Fruit fly (Drosophila melanogaster): ENCODE data around the gene CG6769.
A peak's percentile ranks its signal among the peaks of the same experiment; 100 is the strongest.

Gene CG6769

dm6 chrX:17845820-17846379, 14.9 kb upstream of the CG6769 start:
- TF ChIP-seq tai (GFP tag; optimal IDR thresholded peaks at IDR 0.05) (no peak), usp (GFP tag; optimal IDR thresholded peaks at IDR 0.05) (no peak), woc (GFP tag; optimal IDR thresholded peaks at IDR 0.05) (no peak), Rel (GFP tag; optimal IDR thresholded peaks at IDR 0.05) (no peak), Rel (tag; optimal IDR thresholded peaks at IDR 0.05) (peak; percentile 48)

dm6 chrX:17850179-17850578, 10.6 kb upstream of the CG6769 start, which contains the start of the genes CG15814 and Spt7:
Gene CG15814, minus strand, starts transcription at chrX:17850342.
Gene Spt7, plus strand, starts transcription at chrX:17850460.
- TF ChIP-seq brk (GFP tag; optimal IDR thresholded peaks at IDR 0.05), result no peak
- no peak for TF ChIP-seq sage (GFP tag; optimal IDR thresholded peaks at IDR 0.05)
- TF ChIP-seq dl (GFP tag; optimal IDR thresholded peaks at IDR 0.05; ENCODE audit: insufficient read depth in 1 of 2, partially characterized antibody in 2 of 2), result no peak
- TF ChIP-seq dmrt93B (GFP tag; optimal IDR thresholded peaks at IDR 0.05), result no peak
- TF ChIP-seq Vsx2 (GFP tag; optimal IDR thresholded peaks at IDR 0.05; ENCODE audit: partially characterized antibody), result no peak
- TF ChIP-seq jim (GFP tag; optimal IDR thresholded peaks at IDR 0.05), result no peak
- no peak for TF ChIP-seq usp (GFP tag; optimal IDR thresholded peaks at IDR 0.05)
- TF ChIP-seq ey (GFP tag; optimal IDR thresholded peaks at IDR 0.05), result no peak
- TF ChIP-seq lola (GFP tag; optimal IDR thresholded peaks at IDR 0.05), result no peak
- peak; percentile 4 for TF ChIP-seq Myc (optimal IDR thresholded peaks at IDR 0.05)
- no peak for TF ChIP-seq sv (GFP tag; optimal IDR thresholded peaks at IDR 0.05)
- peak; percentile 47 for TF ChIP-seq Hr83 (GFP tag; optimal IDR thresholded peaks at IDR 0.05; ENCODE audit: poor library complexity, severe bottlenecking)
- no peak for TF ChIP-seq Dfd (GFP tag; optimal IDR thresholded peaks at IDR 0.05)
- TF ChIP-seq br (GFP tag; optimal IDR thresholded peaks at IDR 0.05), result no peak
- TF ChIP-seq Sp1 (GFP tag; optimal IDR thresholded peaks at IDR 0.05), result peak; percentile 26
- no peak for TF ChIP-seq Dif (GFP tag; optimal IDR thresholded peaks at IDR 0.05; ENCODE audit: partially characterized antibody)
- TF ChIP-seq HLH106 (tag; optimal IDR thresholded peaks at IDR 0.05), result no peak
- no peak for TF ChIP-seq GATAd (GFP tag; optimal IDR thresholded peaks at IDR 0.05)
- no peak for TF ChIP-seq foxo (GFP tag; optimal IDR thresholded peaks at IDR 0.05)
- no peak for TF ChIP-seq Hnf4 (GFP tag; optimal IDR thresholded peaks at IDR 0.05)
- TF ChIP-seq fru (GFP tag; optimal IDR thresholded peaks at IDR 0.05), result no peak
- TF ChIP-seq psq (GFP tag; optimal IDR thresholded peaks at IDR 0.05), result no peak
- TF ChIP-seq OdsH (GFP tag; optimal IDR thresholded peaks at IDR 0.05), result no peak
- TF ChIP-seq CG9705 (GFP tag; optimal IDR thresholded peaks at IDR 0.05), result peak; percentile 17
- no peak for TF ChIP-seq Hr78 (GFP tag; optimal IDR thresholded peaks at IDR 0.05)
- TF ChIP-seq rgr (GFP tag; optimal IDR thresholded peaks at IDR 0.05), result peak; percentile 23
- TF ChIP-seq CG32264 (GFP tag; optimal IDR thresholded peaks at IDR 0.05), result no peak
- TF ChIP-seq Mio (GFP tag; optimal IDR thresholded peaks at IDR 0.05), result no peak
- no peak for TF ChIP-seq CrebA (GFP tag; optimal IDR thresholded peaks at IDR 0.05; ENCODE audit: borderline replicate concordance)
- TF ChIP-seq Rel (GFP tag; optimal IDR thresholded peaks at IDR 0.05), result no peak
- TF ChIP-seq Rel (tag; optimal IDR thresholded peaks at IDR 0.05), result peak; percentile 75
- peak; percentile 50 for TF ChIP-seq h (GFP tag; optimal IDR thresholded peaks at IDR 0.05)

dm6 chrX:17852457-17852856, 8.3 kb upstream of the CG6769 start, which contains the start of gene CG32554:
Gene CG32554, minus strand, starts transcription at chrX:17852685.
- no peak for TF ChIP-seq Hr78 (GFP tag; optimal IDR thresholded peaks at IDR 0.05)
- TF ChIP-seq Vsx2 (GFP tag; optimal IDR thresholded peaks at IDR 0.05; ENCODE audit: partially characterized antibody), result no peak
- no peak for TF ChIP-seq Myc (optimal IDR thresholded peaks at IDR 0.05)
- no peak for TF ChIP-seq N (GFP tag; optimal IDR thresholded peaks at IDR 0.05)
- no peak for TF ChIP-seq Hnf4 (GFP tag; optimal IDR thresholded peaks at IDR 0.05)
- TF ChIP-seq Hr83 (GFP tag; optimal IDR thresholded peaks at IDR 0.05; ENCODE audit: poor library complexity, severe bottlenecking), result no peak
- TF ChIP-seq HLH106 (tag; optimal IDR thresholded peaks at IDR 0.05), result no peak
- TF ChIP-seq CrebA (GFP tag; optimal IDR thresholded peaks at IDR 0.05; ENCODE audit: borderline replicate concordance), result no peak

dm6 chrX:17856029-17856428, 4.8 kb upstream of the CG6769 start, which contains the start of gene Mco4:
Gene Mco4, minus strand, starts transcription at chrX:17856129.
- no peak for TF ChIP-seq Abd-B (GFP tag; optimal IDR thresholded peaks at IDR 0.05)
- TF ChIP-seq Dfd (GFP tag; optimal IDR thresholded peaks at IDR 0.05), result no peak
- no peak for TF ChIP-seq CrebA (GFP tag; optimal IDR thresholded peaks at IDR 0.05; ENCODE audit: borderline replicate concordance)
- TF ChIP-seq pan (optimal IDR thresholded peaks at IDR 0.05), result no peak
- no peak for TF ChIP-seq h (GFP tag; optimal IDR thresholded peaks at IDR 0.05)
- no peak for TF ChIP-seq Hr78 (GFP tag; optimal IDR thresholded peaks at IDR 0.05)
- no peak for TF ChIP-seq Hr83 (GFP tag; optimal IDR thresholded peaks at IDR 0.05; ENCODE audit: poor library complexity, severe bottlenecking)
- no peak for TF ChIP-seq lola (GFP tag; optimal IDR thresholded peaks at IDR 0.05)
- no peak for TF ChIP-seq sv (GFP tag; optimal IDR thresholded peaks at IDR 0.05)

Data from whole organism, wandering third instar larva.